Worm (Caenorhabditis elegans): ENCODE results near the gene nas-12.

DNA sequence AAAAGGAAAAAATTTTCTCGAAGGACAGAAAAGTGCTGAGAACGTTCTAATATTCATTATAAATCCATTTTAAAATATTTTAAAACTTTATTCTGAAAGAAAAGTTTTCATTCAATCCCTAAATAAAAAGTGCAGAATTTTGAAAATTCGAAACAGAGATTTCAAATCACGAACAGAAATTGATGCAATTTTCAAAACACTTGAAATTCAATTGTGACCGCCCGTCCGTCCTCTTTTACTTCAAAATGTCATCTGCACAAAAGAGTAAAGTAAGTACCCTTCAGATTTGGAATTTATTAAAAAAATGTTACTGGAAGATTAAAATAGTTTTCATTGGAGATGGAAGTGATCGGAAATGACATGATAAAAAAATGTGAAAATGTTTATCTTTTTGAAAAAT, 35.3 kb upstream of the nas-12 start:
- TF ChIP-seq him-1 (tag; optimal IDR thresholded peaks at IDR 0.05) (no peak), dao-5 (tag; optimal IDR thresholded peaks at IDR 0.05) (no peak), W03F9.2 (tag; optimal IDR thresholded peaks at IDR 0.05) (no peak)
